Worm (Caenorhabditis elegans) whole organism, young adult: Measurements from ENCODE around the gene gtf-2E1.

ENCODE experiments used
- ama-1 ChIP-seq, 3 experiments: fragments of 150-350 bp in 1 of 3; sonication (generic microtip) in 2 of 3; optimal IDR thresholded peaks; 2 replicates each; lab custom pipeline; 2014 to 2018; ENCODE audit warnings: missing biosample characterization in 2 of 3, missing genetic modification characterization in 2 of 3, missing genetic modification reagents in 2 of 3
- ceh-27 ChIP-seq: fragments of 200-800 bp; sonication (Bioruptor generic); optimal IDR thresholded peaks from 2 replicates; lab custom pipeline; 2018; ENCODE audit warnings: mild to moderate bottlenecking, missing genetic modification characterization, moderate library complexity, missing compliant biosample characterization
- dpl-1 ChIP-seq: fragments of 150-350 bp; optimal IDR thresholded peaks from 2 replicates; lab custom pipeline; 2014; ENCODE audit warnings: missing biosample characterization, missing genetic modification reagents, missing genetic modification characterization

ce11 chrIV:17259310-17259709, 4.2 kb downstream of the gtf-2E1 start, which contains the start of gene phyh-1:
- TF ChIP-seq dpl-1 (GFP tag; lab: Kevin White, UChicago): no peak
- TF ChIP-seq ama-1 (optimal IDR thresholded peaks at IDR 0.05; lab: Kevin White, UChicago): no peak
- TF ChIP-seq ama-1 (GFP tag; optimal IDR thresholded peaks at IDR 0.05; lab: Kevin White, UChicago): no peak
- no peak for TF ChIP-seq ceh-27
